Worm (Caenorhabditis elegans) whole organism, mixed stage, embryonic: ENCODE results near the gene F20B6.5.

Experiments
- blmp-1 ChIP-seq: fragments of 150-350 bp; optimal IDR thresholded peaks from 2 replicates; lab custom pipeline; 2014; ENCODE audit warnings: missing biosample characterization, missing genetic modification characterization
- elt-3 ChIP-seq: fragments of 150-350 bp; optimal IDR thresholded peaks from 2 replicates; lab custom pipeline; 2014; ENCODE audit warnings: missing biosample characterization, missing genetic modification characterization
- nhr-12 ChIP-seq: fragments of 150-350 bp; optimal IDR thresholded peaks from 2 replicates; lab custom pipeline; 2014; ENCODE audit warnings: missing biosample characterization, missing genetic modification characterization
- nhr-76 ChIP-seq: sonication (generic microtip); optimal IDR thresholded peaks from 2 replicates; lab custom pipeline; 2017; ENCODE audit warnings: missing biosample characterization, missing genetic modification characterization
- snpc-4 ChIP-seq: fragments of 150-350 bp; optimal IDR thresholded peaks from 2 replicates; lab custom pipeline; 2014; ENCODE audit warnings: missing biosample characterization, missing genetic modification characterization

DNA sequence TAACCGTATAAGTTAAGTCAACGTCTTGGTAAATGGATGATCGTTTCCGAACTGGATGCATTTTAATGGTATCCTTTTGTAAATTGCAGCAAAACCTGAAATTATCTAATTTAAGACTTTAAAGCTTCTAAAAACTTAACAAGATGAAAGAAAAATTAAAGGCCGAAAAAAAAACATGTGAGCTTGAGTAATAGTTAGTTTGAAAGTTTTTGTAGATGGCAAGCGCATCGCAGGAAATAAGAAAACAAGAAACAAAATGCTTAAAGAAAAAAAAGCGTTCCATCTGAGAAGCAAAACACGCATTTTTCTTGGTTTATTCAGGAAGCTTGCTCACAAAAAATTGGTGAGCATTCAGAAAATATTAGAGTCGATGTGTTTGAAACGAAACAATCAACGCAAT lies 36.0 kb upstream of the F20B6.5 start, which contains the start of gene rab-37:
- TF ChIP-seq nhr-76: no peak
- no peak for TF ChIP-seq blmp-1
- no peak for TF ChIP-seq elt-3 (tag; lab: Kevin White, UChicago)
- no peak for TF ChIP-seq nhr-12
- no peak for TF ChIP-seq snpc-4 (tag; lab: Kevin White, UChicago)
